Worm (Caenorhabditis elegans): ENCODE results near the gene alh-10.
A peak's percentile ranks its signal among the peaks of the same experiment; 100 is the strongest.

alh-10 gene

ce11 chrX:7181627-7182026 lies 38.2 kb upstream of the alh-10 start (continued):
- TF ChIP-seq dox-1 (GFP tag; IDR thresholded peaks at IDR 0.05) (peak; percentile 97; the same call in 1 of the 2 replicates), attf-5 (GFP tag; optimal IDR thresholded peaks at IDR 0.05) (no peak), ztf-18 (tag; optimal IDR thresholded peaks at IDR 0.05) (no peak), F33H1.4 (GFP tag; IDR thresholded peaks at IDR 0.05) (no peak), ceh-100 (GFP tag; IDR thresholded peaks at IDR 0.05) (peak; percentile 54; the same call in 1 of the 2 replicates), hsf-1 (GFP tag; IDR thresholded peaks at IDR 0.05) (no peak), lag-1 (GFP tag; IDR thresholded peaks at IDR 0.05) (no peak), F57A8.1 (GFP tag; optimal IDR thresholded peaks at IDR 0.05) (no peak), snpc-3.4 (tag; optimal IDR thresholded peaks at IDR 0.05) (no peak), ztf-28 (GFP tag; IDR thresholded peaks at IDR 0.05) (no peak), aptf-2 (GFP tag; conservative IDR thresholded peaks at IDR 0.05) (no peak), ceh-91 (GFP tag; IDR thresholded peaks at IDR 0.05) (no peak), lin-35 (GFP tag; optimal IDR thresholded peaks at IDR 0.05) (peak in 1 of 3 experiments; percentile 89), lsl-1 (GFP tag; optimal IDR thresholded peaks at IDR 0.05) (no peak), F57C9.4 (tag; optimal IDR thresholded peaks at IDR 0.05) (no peak), atf-7 (tag; optimal IDR thresholded peaks at IDR 0.05) (peak; percentile 94), bed-2 (GFP tag; IDR thresholded peaks at IDR 0.05) (no peak), egl-18 (GFP tag; IDR thresholded peaks at IDR 0.05) (0 out of 2 replicates have a peak, but pooled peaks have one; percentile 54), F52B5.7 (tag; optimal IDR thresholded peaks at IDR 0.05) (no peak), nhr-120 (GFP tag; IDR thresholded peaks at IDR 0.05) (no peak), ets-4 (GFP tag; optimal IDR thresholded peaks at IDR 0.05) (peak; percentile 69), egrh-3 (GFP tag; IDR thresholded peaks at IDR 0.05) (no peak), sptf-2 (GFP tag; optimal IDR thresholded peaks at IDR 0.05) (no peak), lsy-27 (tag; optimal IDR thresholded peaks at IDR 0.05; ENCODE audit: borderline replicate concordance, insufficient read depth) (no peak), repo-1 (tag; optimal IDR thresholded peaks at IDR 0.05) (peak; percentile 97), mes-4 (tag; optimal IDR thresholded peaks at IDR 0.05) (no peak), B0336.3 (GFP tag; IDR thresholded peaks at IDR 0.05) (no peak), snpc-1.3 (tag; optimal IDR thresholded peaks at IDR 0.05; ENCODE audit: insufficient read depth) (peak; percentile 2), dpff-1 (tag; optimal IDR thresholded peaks at IDR 0.05) (no peak), pbrm-1 (GFP tag; IDR thresholded peaks at IDR 0.05) (peak; percentile 89), Y56A3A.18 (GFP tag; IDR thresholded peaks at IDR 0.05) (peak; percentile 97), mxl-1 (tag; optimal IDR thresholded peaks at IDR 0.05) (no peak), C17E4.6 (GFP tag; IDR thresholded peaks at IDR 0.05) (peak; percentile 69; the same call in 1 of the 2 replicates), F49E8.2 (tag; optimal IDR thresholded peaks at IDR 0.05; ENCODE audit: insufficient read depth) (no peak), him-1 (tag; optimal IDR thresholded peaks at IDR 0.05) (no peak), ccch-3 (GFP tag; optimal IDR thresholded peaks at IDR 0.05) (no peak), let-526 (GFP tag; IDR thresholded peaks at IDR 0.05) (no peak; the same call in 1 of the 2 replicates), F22D6.2 (tag; optimal IDR thresholded peaks at IDR 0.05) (peak; percentile 83)

DNA sequence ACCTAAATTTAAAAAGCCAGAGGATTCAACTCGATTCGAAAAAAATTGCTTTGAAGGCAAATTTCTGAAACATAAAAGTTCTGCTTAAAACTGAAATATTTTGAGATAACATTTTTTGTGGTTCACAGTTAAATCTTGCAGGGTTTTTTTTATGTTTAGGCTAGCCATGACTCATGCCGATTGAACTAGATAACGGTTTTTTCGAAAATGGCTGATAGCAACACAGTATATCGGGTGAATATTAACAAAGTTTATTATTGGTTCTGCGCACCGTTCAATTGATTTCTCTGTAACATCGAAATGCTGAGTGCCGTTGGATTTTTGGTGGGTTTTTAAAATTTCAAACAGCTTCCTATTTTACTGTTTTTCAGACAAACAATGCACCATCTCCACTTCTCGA lies 33.9 kb upstream of the alh-10 start, which contains the start of gene F43E12.1:
Gene F43E12.1, plus strand, starts transcription at position 301 of the 400 bp plus-strand sequence.
- no peak for TF ChIP-seq nfya-1 (tag; optimal IDR thresholded peaks at IDR 0.05; ENCODE audit: borderline replicate concordance, insufficient read depth)
- no peak for TF ChIP-seq athp-1 (tag; optimal IDR thresholded peaks at IDR 0.05)
- no peak for TF ChIP-seq F57A8.1 (GFP tag; optimal IDR thresholded peaks at IDR 0.05)
- no peak for TF ChIP-seq fkh-3 (tag; optimal IDR thresholded peaks at IDR 0.05)
- TF ChIP-seq attf-6 (GFP tag; IDR thresholded peaks at IDR 0.05) = no peak
- TF ChIP-seq ztf-18 (tag; optimal IDR thresholded peaks at IDR 0.05) = no peak
- no peak for TF ChIP-seq ztf-3 (GFP tag; optimal IDR thresholded peaks at IDR 0.05)
- TF ChIP-seq madf-6 (GFP tag; IDR thresholded peaks at IDR 0.05) = no peak
- no peak for TF ChIP-seq rec-8 (tag; optimal IDR thresholded peaks at IDR 0.05)
- no peak for TF ChIP-seq let-526 (GFP tag; IDR thresholded peaks at IDR 0.05)
- no peak for TF ChIP-seq dox-1 (GFP tag; IDR thresholded peaks at IDR 0.05)
- TF ChIP-seq lsl-1 (GFP tag; optimal IDR thresholded peaks at IDR 0.05) = no peak
- no peak for TF ChIP-seq nhr-120 (GFP tag; IDR thresholded peaks at IDR 0.05)
- no peak for TF ChIP-seq B0261.1 (tag; optimal IDR thresholded peaks at IDR 0.05)
- no peak for TF ChIP-seq aptf-3 (GFP tag; IDR thresholded peaks at IDR 0.05)
- TF ChIP-seq madf-10 (tag; optimal IDR thresholded peaks at IDR 0.05) = no peak
- no peak for TF ChIP-seq B0035.1 (tag; optimal IDR thresholded peaks at IDR 0.05)
- TF ChIP-seq ccch-3 (GFP tag; optimal IDR thresholded peaks at IDR 0.05) = no peak
